Fruit fly (Drosophila melanogaster): ENCODE results near the gene CG34382.

Gene CG34382

DNA sequence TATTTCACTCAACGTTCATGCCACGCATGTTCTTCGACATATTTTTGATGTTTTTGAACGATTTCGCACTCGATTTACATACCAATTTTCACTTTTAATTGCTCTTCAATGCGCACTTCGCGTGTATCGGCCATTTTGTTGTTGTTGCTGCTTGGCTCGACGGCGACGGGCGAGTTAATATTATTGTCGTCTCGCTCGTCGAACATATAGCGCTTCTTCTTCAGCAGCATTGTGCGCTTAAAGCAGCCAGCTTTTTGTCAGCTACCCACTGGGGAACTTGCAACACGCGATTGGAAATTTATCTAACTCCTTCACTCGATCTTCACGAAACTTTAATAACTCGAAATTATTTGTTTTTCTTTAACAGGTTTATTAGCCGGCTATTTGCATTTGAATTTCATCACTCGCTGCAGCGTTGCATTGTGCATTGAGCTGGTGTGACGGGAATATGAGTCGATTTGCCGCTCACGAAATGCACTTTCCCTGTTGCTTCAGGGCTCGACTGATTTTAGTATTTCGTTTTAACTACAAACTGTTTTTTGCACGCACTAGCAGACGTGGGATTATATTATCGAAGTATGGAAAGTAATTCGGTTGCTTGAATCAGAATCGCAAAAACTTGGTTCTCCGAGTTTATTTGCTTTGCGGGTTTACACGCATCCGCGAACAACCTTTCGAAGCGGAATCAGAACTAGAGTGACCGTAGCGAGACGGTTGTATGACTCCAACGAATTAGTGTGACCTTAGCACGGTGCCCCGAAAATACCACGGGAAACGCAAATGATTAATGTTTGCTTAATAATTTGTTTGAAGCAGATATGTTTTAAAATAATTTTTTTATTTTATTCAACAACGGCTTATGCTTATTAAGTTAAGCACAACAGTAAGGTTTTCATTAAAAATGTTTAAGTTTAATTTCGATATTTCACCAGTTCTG, 23.9 kb upstream of the CG34382 start, which contains the start of gene RasGAP1 (continued):
- TF ChIP-seq Ets65A (GFP tag) (peak; percentile 88), CG14667 (GFP tag; IDR thresholded peaks at IDR 0.05) (no peak), Ets97D (GFP tag; optimal IDR thresholded peaks at IDR 0.05) (peak; percentile 10), zfh1 (GFP tag; IDR thresholded peaks at IDR 0.05) (peak; percentile 37; the same call in 1 of the 3 replicates), NC2β (GFP tag; optimal IDR thresholded peaks at IDR 0.05) (no peak), gce (GFP tag; IDR thresholded peaks at IDR 0.05) (no peak), Trl (optimal IDR thresholded peaks at IDR 0.05) (no peak), Trl (GFP tag; optimal IDR thresholded peaks at IDR 0.05) (no peak), CG3281 (GFP tag; optimal IDR thresholded peaks at IDR 0.05) (no peak), Xrp1 (GFP tag; IDR thresholded peaks at IDR 0.05) (no peak), zf30C (GFP tag; optimal IDR thresholded peaks at IDR 0.05) (no peak), tx (GFP tag; optimal IDR thresholded peaks at IDR 0.05) (no peak), Fer1 (GFP tag; optimal IDR thresholded peaks at IDR 0.05) (peak; percentile 23), CG33213 (GFP tag; optimal IDR thresholded peaks at IDR 0.05) (no peak), Awh (GFP tag; IDR thresholded peaks at IDR 0.05) (no peak), CG13624 (GFP tag; optimal IDR thresholded peaks at IDR 0.05) (peak; percentile 47), CG31441 (GFP tag; IDR thresholded peaks at IDR 0.05) (no peak), CG10462 (GFP tag; optimal IDR thresholded peaks at IDR 0.05) (no peak), pb (GFP tag; optimal IDR thresholded peaks at IDR 0.05) (peak; percentile 48), CG18011 (GFP tag; optimal IDR thresholded peaks at IDR 0.05) (peak; percentile 98), CG1792 (GFP tag; optimal IDR thresholded peaks at IDR 0.05) (no peak), hkb (optimal IDR thresholded peaks at IDR 0.05) (no peak), hkb (GFP tag; IDR thresholded peaks at IDR 0.05) (no peak), MBD-R2 (GFP tag; IDR thresholded peaks at IDR 0.05) (peak; percentile 24; the same call in 1 of the 2 replicates), CG30020 (tag; optimal IDR thresholded peaks at IDR 0.05) (peak; percentile 20), Abd-B (GFP tag; optimal IDR thresholded peaks at IDR 0.05) (peak; percentile 15), Usf (GFP tag; optimal IDR thresholded peaks at IDR 0.05) (no peak), Mad (GFP tag; optimal IDR thresholded peaks at IDR 0.05) (no peak), Myb (GFP tag; optimal IDR thresholded peaks at IDR 0.05) (peak; percentile 9), Ssrp (tag; optimal IDR thresholded peaks at IDR 0.05) (no peak), CG11723 (GFP tag; optimal IDR thresholded peaks at IDR 0.05) (no peak), aop (GFP tag; IDR thresholded peaks at IDR 0.05) (no peak), luna (GFP tag; optimal IDR thresholded peaks at IDR 0.05) (no peak), CG6689 (GFP tag; IDR thresholded peaks at IDR 0.05) (0 out of 2 replicates have a peak, but pooled peaks have one; percentile 5), vvl (GFP tag; IDR thresholded peaks at IDR 0.05) (peak; percentile 51), bbx (GFP tag; IDR thresholded peaks at IDR 0.05; ENCODE audit: partially characterized antibody) (peak; percentile 54; the same call in 1 of the 2 replicates), ham (GFP tag; IDR thresholded peaks at IDR 0.05) (no peak), PHDP (tag; optimal IDR thresholded peaks at IDR 0.05) (no peak), caup (GFP tag; optimal IDR thresholded peaks at IDR 0.05; ENCODE audit: severe bottlenecking) (no peak), stwl (tag; optimal IDR thresholded peaks at IDR 0.05) (peak; percentile 43), HmgD (GFP tag; optimal IDR thresholded peaks at IDR 0.05) (peak; percentile 84), CG1832 (GFP tag; optimal IDR thresholded peaks at IDR 0.05) (peak; percentile 88), Lim3 (GFP tag; IDR thresholded peaks at IDR 0.05) (no peak), ash1 (GFP tag; optimal IDR thresholded peaks at IDR 0.05) (no peak), CG13287 (GFP tag; IDR thresholded peaks at IDR 0.05; ENCODE audit: partially characterized antibody) (peak; percentile 59), CG42726 (GFP tag; IDR thresholded peaks at IDR 0.05; ENCODE audit: partially characterized antibody) (peak; percentile 30), Atf6 (GFP tag; IDR thresholded peaks at IDR 0.05) (0 out of 2 replicates have a peak, but pooled peaks have one; percentile 26), toy (GFP tag; IDR thresholded peaks at IDR 0.05) (no peak), eyg (GFP tag; optimal IDR thresholded peaks at IDR 0.05) (no peak), CG7271 (tag; optimal IDR thresholded peaks at IDR 0.05) (no peak)
